Worm (Caenorhabditis elegans): Measurements from ENCODE around the gene Y113G7A.12.

DNA sequence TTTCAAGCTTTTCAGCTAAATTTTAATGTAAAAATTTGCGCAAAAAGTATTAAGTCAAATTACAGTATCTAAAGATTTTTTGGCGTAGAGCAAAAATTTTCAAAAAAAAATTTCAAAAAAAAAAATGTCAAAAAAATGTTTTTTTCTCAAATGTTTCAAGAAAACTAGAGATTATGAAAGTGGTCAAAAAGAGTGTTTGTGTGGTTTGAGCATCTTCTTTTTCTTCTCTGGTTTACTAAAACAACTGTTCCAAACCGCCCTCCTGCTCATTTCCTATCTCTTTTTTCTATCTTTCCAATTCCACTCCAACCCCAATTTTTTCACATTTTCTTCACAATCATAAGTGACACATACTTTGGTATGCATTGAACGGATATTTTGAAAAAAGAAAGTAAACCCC, at the start of gene Y113G7A.12:
- TF ChIP-seq egl-18 (GFP tag; IDR thresholded peaks at IDR 0.05) (no peak), nhr-179 (tag; optimal IDR thresholded peaks at IDR 0.05) (no peak), mxl-1 (tag; optimal IDR thresholded peaks at IDR 0.05) (no peak), unc-62 (GFP tag; optimal IDR thresholded peaks at IDR 0.05) (no peak), mes-4 (tag; optimal IDR thresholded peaks at IDR 0.05) (no peak), ama-1 (optimal IDR thresholded peaks at IDR 0.05) (no peak), ama-1 (GFP tag; optimal IDR thresholded peaks at IDR 0.05) (no peak), ekl-4 (GFP tag; IDR thresholded peaks at IDR 0.05) (no peak), hlh-26 (GFP tag; conservative IDR thresholded peaks at IDR 0.05) (no peak), him-1 (tag; optimal IDR thresholded peaks at IDR 0.05) (no peak), nfya-1 (tag; optimal IDR thresholded peaks at IDR 0.05; ENCODE audit: borderline replicate concordance, insufficient read depth) (no peak), zim-3 (tag; optimal IDR thresholded peaks at IDR 0.05) (no peak), B0261.1 (tag; optimal IDR thresholded peaks at IDR 0.05) (no peak)
